Worm (Caenorhabditis elegans) whole organism, dauer: ENCODE results near the gene irld-19.

Experiments
- unc-62 ChIP-seq: sonication (generic microtip); optimal IDR thresholded peaks from 2 replicates; lab custom pipeline; 2017; ENCODE audit warnings: missing biosample characterization, missing genetic modification reagents, missing genetic modification characterization

irld-19 gene

DNA sequence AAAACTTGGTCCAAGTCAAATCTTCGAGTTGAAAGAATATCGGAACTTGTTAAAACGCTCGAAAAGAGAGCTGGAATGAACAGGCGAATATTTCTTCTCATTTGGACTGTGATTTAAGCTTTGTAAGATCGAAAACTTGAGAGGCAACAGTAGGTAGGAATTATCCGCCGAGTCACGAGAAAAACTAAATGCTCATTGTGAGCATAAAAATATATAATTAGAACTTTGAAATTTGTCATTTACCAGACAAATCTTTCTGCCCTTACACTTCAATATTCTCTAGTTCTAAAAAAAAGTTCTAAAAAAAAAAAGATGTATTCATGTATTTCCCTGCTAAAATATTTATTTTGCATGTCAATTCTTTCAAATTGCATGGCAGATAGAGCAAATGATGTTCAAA lies at the start of gene irld-19, which contains the start of gene irld-61:
Gene irld-19 (minus strand): TSS at position 101 of the 400 bp plus-strand sequence.
Gene irld-61 (plus strand): TSS at position 313 of the 400 bp plus-strand sequence.
- no peak for TF ChIP-seq unc-62 (GFP tag; lab: Kevin White, UChicago)

ce11 chrIII:12813193-12813592 lies 49.1 kb upstream of the irld-19 start, which contains the start of gene BE10.4:
Gene BE10.4 (plus strand): TSS chrIII:12813493.
- no peak for TF ChIP-seq unc-62 (GFP tag; lab: Kevin White, UChicago)

DNA sequence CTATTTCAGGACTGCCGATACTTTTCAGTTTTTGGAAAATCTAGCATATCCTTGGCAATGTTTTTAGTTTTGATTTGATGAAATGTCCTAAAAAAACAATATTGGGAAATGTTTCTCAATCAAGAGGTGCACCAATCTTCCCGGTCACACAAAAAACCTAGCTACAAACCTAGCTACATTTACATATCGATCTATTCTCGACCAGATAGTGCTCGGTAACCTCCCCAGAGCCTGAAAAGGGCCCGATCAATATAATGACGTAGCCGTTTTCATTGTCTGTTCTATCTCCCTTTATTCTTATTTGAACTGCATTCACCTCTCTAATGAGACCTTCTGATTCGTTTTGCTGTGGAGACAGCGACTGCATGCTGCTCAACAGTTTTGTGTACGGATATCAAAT lies 43.6 kb upstream of the irld-19 start, which contains the start of gene BE10.3:
Gene BE10.3 (plus strand): TSS at position 301 of the 400 bp plus-strand sequence.
- TF ChIP-seq unc-62 (GFP tag; lab: Kevin White, UChicago): no peak

DNA sequence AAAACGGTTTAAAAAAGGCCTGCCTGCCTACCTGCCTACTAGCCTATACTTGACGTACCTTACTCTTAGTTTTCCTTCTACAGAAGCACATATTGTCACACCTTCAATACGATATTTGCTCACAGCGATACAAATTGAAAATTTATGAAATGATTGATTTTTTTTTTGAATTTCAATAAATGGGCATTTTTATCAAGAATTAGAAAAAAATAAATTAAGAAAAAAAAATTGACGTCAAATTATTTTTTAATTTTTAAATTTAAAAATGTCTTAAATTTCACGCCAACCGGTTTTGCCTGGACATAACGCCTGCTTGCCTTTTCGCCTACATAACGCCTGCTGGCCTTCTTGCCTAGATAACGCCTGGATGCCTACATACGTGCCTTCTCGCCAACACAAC lies 42.6 kb upstream of the irld-19 start, which contains the start of gene BE10.5:
Gene BE10.5 (minus strand): TSS at position 101 of the 400 bp plus-strand sequence.
- no peak for TF ChIP-seq unc-62 (GFP tag; lab: Kevin White, UChicago)

ce11 chrIII:12800529-12800928 lies 36.4 kb upstream of the irld-19 start:
- no peak for TF ChIP-seq unc-62 (GFP tag; lab: Kevin White, UChicago)

- no peak for TF ChIP-seq unc-62 (GFP tag; lab: Kevin White, UChicago)
Measured at ce11 chrIII:12798469-12798868, 34.3 kb upstream of the irld-19 start, which contains the start of gene agmo-1. Gene agmo-1 (minus strand): TSS chrIII:12798569.

DNA sequence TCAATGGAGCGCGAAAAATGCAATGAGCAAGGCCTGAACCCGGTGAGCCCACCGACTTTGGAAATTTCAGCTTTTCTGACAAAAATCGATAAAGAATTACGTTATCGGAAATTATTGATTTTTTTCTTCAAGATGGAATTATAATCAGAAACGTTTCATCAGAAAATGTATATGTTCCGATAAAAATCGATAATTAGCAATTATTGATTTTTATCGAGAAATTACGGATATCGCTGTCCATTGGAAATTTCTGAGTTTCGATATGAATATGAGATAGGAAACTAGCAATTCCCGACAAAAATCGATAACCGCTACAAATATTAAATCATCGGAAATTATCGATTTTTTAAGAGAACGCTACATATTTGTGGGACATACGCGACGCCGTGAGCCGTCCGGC lies 30.1 kb upstream of the irld-19 start:
- no peak for TF ChIP-seq unc-62 (GFP tag; lab: Kevin White, UChicago)

ce11 chrIII:12789420-12789819 lies 25.3 kb upstream of the irld-19 start, which contains the start of gene BE10.1:
Gene BE10.1 (minus strand): TSS chrIII:12789520.
- no peak for TF ChIP-seq unc-62 (GFP tag; lab: Kevin White, UChicago)

DNA sequence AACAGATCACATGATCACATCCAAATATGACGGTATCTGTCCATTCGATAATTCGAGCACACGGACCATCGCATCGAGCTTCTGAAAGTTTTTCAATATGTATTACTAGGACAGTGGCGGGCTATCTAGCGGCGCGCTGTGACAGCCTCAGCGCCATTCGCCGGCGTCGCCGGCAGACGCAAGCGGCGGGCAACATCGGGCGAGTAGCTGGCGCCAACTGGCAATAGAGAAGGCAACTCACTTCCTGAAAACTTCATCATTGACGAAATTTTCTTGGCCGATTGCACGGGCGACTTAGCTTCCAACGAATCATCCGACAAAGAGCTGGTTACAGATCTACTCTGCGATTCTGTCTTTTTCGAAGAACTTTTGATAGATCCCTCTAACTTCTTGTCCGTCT lies 24.1 kb upstream of the irld-19 start:
- TF ChIP-seq unc-62 (GFP tag; lab: Kevin White, UChicago): no peak

- no peak for TF ChIP-seq unc-62 (GFP tag; lab: Kevin White, UChicago)
Measured at ce11 chrIII:12785427-12785826, 21.3 kb upstream of the irld-19 start.

ce11 chrIII:12784854-12785253 lies 20.7 kb upstream of the irld-19 start, which contains the start of gene lgc-37:
Gene lgc-37 (plus strand): TSS chrIII:12785154.
- TF ChIP-seq unc-62 (GFP tag; lab: Kevin White, UChicago): no peak

DNA sequence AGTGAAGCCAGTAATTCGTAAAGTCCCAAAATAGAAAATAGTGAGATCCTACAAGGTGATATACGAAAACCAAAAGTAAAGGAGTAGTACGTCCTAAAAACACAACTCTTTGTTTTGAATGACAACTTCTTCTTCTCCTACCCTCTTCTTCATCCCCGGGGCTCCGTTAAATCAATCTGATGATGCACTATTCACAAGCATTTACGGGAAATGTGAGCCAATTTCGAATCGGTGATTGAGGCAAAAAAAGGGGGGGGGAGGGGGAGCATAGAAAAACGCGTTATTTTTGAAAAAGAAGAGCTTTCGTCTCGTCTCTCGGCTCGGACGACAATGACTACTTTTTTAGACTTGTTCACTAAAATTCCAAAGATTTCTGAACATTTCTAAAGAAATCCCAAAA lies 19.7 kb upstream of the irld-19 start:
- TF ChIP-seq unc-62 (GFP tag; lab: Kevin White, UChicago): no peak

ce11 chrIII:12779676-12780337 lies 15.7 kb upstream of the irld-19 start, which contains the start of gene gab-1:
Gene gab-1 (minus strand): TSS chrIII:12779726.
- no peak for TF ChIP-seq unc-62 (GFP tag; lab: Kevin White, UChicago)

ce11 chrIII:12773753-12774152 lies 9.6 kb upstream of the irld-19 start:
- no peak for TF ChIP-seq unc-62 (GFP tag; lab: Kevin White, UChicago)

DNA sequence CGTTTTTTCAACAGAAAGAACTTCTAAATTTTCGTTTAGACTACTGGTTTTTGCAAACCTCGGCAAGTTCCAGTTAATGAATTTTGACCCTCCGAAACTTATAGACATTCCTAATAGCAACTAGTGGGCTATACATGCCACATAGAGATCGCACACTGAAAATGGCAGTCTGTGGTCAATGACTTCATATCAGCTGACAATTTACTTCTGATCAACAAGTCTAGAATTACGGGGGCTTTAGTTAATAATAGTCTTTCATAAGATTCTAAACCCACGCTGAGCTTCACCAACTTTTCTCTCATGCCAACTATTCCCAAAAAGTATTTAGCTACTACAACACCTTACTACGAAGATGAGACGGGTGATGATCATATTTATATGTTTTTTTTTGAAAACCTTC lies 6.8 kb downstream of the irld-19 start, which contains the start of gene srw-9:
Gene srw-9 (plus strand): TSS at position 301 of the 400 bp plus-strand sequence.
- no peak for TF ChIP-seq unc-62 (GFP tag; lab: Kevin White, UChicago)

DNA sequence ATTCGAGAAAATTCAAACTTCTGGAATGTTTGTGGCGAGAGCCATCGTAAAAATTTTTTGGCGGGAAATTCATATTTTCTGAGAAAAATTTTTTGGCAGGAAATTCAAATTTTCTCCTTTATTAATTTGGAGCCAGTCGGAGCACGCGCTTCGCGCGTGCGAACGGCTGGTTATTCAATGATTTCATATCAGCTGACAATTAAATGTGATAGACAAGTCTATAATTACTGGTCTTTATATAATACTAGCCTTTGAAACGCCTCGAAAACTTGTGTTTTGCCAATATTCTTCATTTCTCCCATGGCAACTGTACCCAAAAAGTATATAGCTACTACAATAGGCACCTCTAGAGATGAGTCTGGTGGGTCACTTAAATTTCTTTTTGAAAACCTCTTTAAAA lies 9.1 kb downstream of the irld-19 start, which contains the start of gene srw-10:
Gene srw-10 (plus strand): TSS at position 301 of the 400 bp plus-strand sequence.
- no peak for TF ChIP-seq unc-62 (GFP tag; lab: Kevin White, UChicago)

DNA sequence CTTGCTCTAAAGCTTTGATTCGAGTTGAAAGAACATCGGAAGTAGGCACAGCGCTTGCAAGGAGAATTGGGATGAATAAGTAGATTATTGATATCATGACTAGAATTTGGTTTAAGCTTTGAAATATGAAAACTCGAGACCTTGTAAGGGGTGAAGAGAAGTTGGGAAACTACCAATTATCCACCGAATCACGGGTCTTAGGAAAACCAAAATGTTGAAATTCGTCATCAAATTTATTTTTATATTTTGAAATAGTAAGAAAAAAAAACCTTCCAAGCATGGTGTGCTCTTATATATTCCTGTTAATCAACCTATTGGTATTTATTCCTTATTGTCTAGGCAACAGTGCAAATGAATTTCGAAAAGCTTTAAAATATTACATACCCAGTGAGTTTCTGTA lies 13.3 kb downstream of the irld-19 start, which contains the start of the genes irld-60 and irld-20:
Gene irld-60 (minus strand): TSS at position 101 of the 400 bp plus-strand sequence.
Gene irld-20 (plus strand): TSS at position 279 of the 400 bp plus-strand sequence.
- no peak for TF ChIP-seq unc-62 (GFP tag; lab: Kevin White, UChicago)
